Comparison of ENCODE assay signal across 5 worm cellular contexts in the genomic region with DNA sequence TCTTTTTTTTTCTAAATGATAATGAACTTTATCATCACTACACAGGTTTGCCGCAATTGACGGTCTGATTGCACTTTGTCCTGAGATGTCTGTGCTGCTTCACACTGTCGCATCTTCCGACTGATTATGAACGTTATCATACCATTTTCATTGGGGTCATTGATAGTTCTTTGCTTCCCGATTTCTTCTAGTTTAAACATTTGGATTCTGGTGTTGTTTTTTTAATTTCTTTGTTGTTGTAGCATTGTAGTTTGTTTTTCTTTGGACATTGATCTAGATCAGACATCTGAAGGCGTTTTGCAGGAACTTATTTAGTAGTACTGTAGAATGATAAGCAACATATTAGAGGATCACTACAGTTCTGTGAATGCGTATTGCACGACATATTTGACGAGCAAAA.
A peak's percentile ranks its signal among the peaks of the same experiment; 100 is the strongest.
TF ChIP-seq lines count a peak whose summit lies in the region.

No protein-coding gene starts in this region.

TF ChIP-seq in whole organism, L1 larva, 84 proteins besides CTCF, POLR2A, EP300 and RAD21 (continued from another document and continues in another):
- TF ChIP-seq pax-3 (tag; optimal IDR thresholded peaks at IDR 0.05; lab: Kevin White, UChicago) (no peak), egl-27 (tag; optimal IDR thresholded peaks at IDR 0.05; lab: Kevin White, UChicago) (no peak), tbx-2 (tag; optimal IDR thresholded peaks at IDR 0.05; lab: Kevin White, UChicago) (peak; percentile 3), hlh-4 (tag; optimal IDR thresholded peaks at IDR 0.05; lab: Kevin White, UChicago) (no peak), blmp-1 (tag; optimal IDR thresholded peaks at IDR 0.05; lab: Kevin White, UChicago) (peak; percentile 36), grh-1 (GFP tag; IDR thresholded peaks at IDR 0.05; lab: Robert Waterston, UW) (0 out of 2 replicates have a peak, but pooled peaks have one; percentile 26), lsy-2 (tag; optimal IDR thresholded peaks at IDR 0.05; lab: Kevin White, UChicago) (no peak), snpc-4 (tag; optimal IDR thresholded peaks at IDR 0.05; lab: Kevin White, UChicago) (no peak), fos-1 (tag; optimal IDR thresholded peaks at IDR 0.05; lab: Kevin White, UChicago) (peak; percentile 20), unc-30 (tag; optimal IDR thresholded peaks at IDR 0.05; lab: Kevin White, UChicago) (no peak), rnt-1 (tag; optimal IDR thresholded peaks at IDR 0.05; lab: Kevin White, UChicago) (no peak), hlh-17 (GFP tag; optimal IDR thresholded peaks at IDR 0.05; lab: Kevin White, UChicago; ENCODE audit: borderline replicate concordance) (no peak), unc-98 (GFP tag; IDR thresholded peaks at IDR 0.05; lab: Robert Waterston, UW) (no peak), jun-1 (tag; optimal IDR thresholded peaks at IDR 0.05; lab: Kevin White, UChicago) (peak; percentile 31), unc-86 (tag; optimal IDR thresholded peaks at IDR 0.05; lab: Kevin White, UChicago) (no peak), ceh-90 (tag; optimal IDR thresholded peaks at IDR 0.05; lab: Kevin White, UChicago) (no peak), nhr-71 (tag; optimal IDR thresholded peaks at IDR 0.05; lab: Kevin White, UChicago) (peak; percentile 67), ztf-11 (tag; optimal IDR thresholded peaks at IDR 0.05; lab: Kevin White, UChicago) (no peak), snu-23 (GFP tag; optimal IDR thresholded peaks at IDR 0.05; lab: Kevin White, UChicago) (peak; percentile 47), F16B12.6 (tag; optimal IDR thresholded peaks at IDR 0.05; lab: Kevin White, UChicago) (no peak), pqm-1 (tag; optimal IDR thresholded peaks at IDR 0.05; lab: Kevin White, UChicago) (no peak), elt-3 (tag; optimal IDR thresholded peaks at IDR 0.05; lab: Kevin White, UChicago) (peak; percentile 25 to 82 (median 39)), nhr-12 (tag; optimal IDR thresholded peaks at IDR 0.05; lab: Kevin White, UChicago) (no peak), elt-2 (tag; optimal IDR thresholded peaks at IDR 0.05; lab: Kevin White, UChicago) (peak; percentile 94), nhr-84 (tag; optimal IDR thresholded peaks at IDR 0.05; lab: Kevin White, UChicago) (no peak), fkh-8 (tag; optimal IDR thresholded peaks at IDR 0.05; lab: Kevin White, UChicago) (no peak)

TF ChIP-seq in whole organism, L2 larva, 48 proteins besides CTCF, POLR2A, EP300 and RAD21 (continued from another document):
- TF ChIP-seq elt-1 (tag; optimal IDR thresholded peaks at IDR 0.05; lab: Kevin White, UChicago) = no peak
- TF ChIP-seq nhr-6 (tag; optimal IDR thresholded peaks at IDR 0.05; lab: Kevin White, UChicago) = peak; percentile 42
- TF ChIP-seq Y55F3AM.14 (GFP tag; optimal IDR thresholded peaks at IDR 0.05; lab: Kevin White, UChicago) = peak; percentile 8
- peak; percentile 81 for TF ChIP-seq sma-9 (GFP tag; optimal IDR thresholded peaks at IDR 0.05; lab: Kevin White, UChicago)
- no peak for TF ChIP-seq sma-9 (tag; optimal IDR thresholded peaks at IDR 0.05; lab: Kevin White, UChicago)
- no peak for TF ChIP-seq nhr-10 (tag; optimal IDR thresholded peaks at IDR 0.05; lab: Kevin White, UChicago)
- peak; percentile 51 for TF ChIP-seq gmeb-1 (tag; optimal IDR thresholded peaks at IDR 0.05; lab: Kevin White, UChicago)
- TF ChIP-seq F13H6.1 (tag; optimal IDR thresholded peaks at IDR 0.05; lab: Kevin White, UChicago) = no peak
- no peak for TF ChIP-seq sem-4 (tag; optimal IDR thresholded peaks at IDR 0.05; lab: Kevin White, UChicago)
- TF ChIP-seq nhr-11 (tag; optimal IDR thresholded peaks at IDR 0.05; lab: Kevin White, UChicago) = no peak
- peak in 1 of 2 experiments; percentile 43 for TF ChIP-seq lsy-2 (tag; optimal IDR thresholded peaks at IDR 0.05; lab: Kevin White, UChicago)
- peak; percentile 88 for TF ChIP-seq nhr-21 (tag; optimal IDR thresholded peaks at IDR 0.05; lab: Kevin White, UChicago)

TF ChIP-seq in whole organism, L3 larva, 47 proteins besides CTCF, POLR2A, EP300 and RAD21 (continued from another document):
- TF ChIP-seq nfya-1 (tag; optimal IDR thresholded peaks at IDR 0.05; lab: Kevin White, UChicago; ENCODE audit: insufficient read depth) (peak; percentile 14), lsy-12 (tag; optimal IDR thresholded peaks at IDR 0.05; lab: Kevin White, UChicago) (peak; percentile 27), eor-1 (tag; optimal IDR thresholded peaks at IDR 0.05; lab: Kevin White, UChicago) (no peak), nhr-76 (tag; optimal IDR thresholded peaks at IDR 0.05; lab: Kevin White, UChicago) (peak; percentile 86), nhr-43 (tag; optimal IDR thresholded peaks at IDR 0.05; lab: Kevin White, UChicago; ENCODE audit: poor library complexity, severe bottlenecking) (peak; percentile 83), elt-1 (tag; optimal IDR thresholded peaks at IDR 0.05; lab: Kevin White, UChicago) (no peak), pqm-1 (tag; optimal IDR thresholded peaks at IDR 0.05; lab: Kevin White, UChicago) (peak; percentile 98), ZK546.5 (tag; optimal IDR thresholded peaks at IDR 0.05; lab: Kevin White, UChicago) (no peak), egl-27 (tag; optimal IDR thresholded peaks at IDR 0.05; lab: Kevin White, UChicago) (no peak), ceh-16 (tag; optimal IDR thresholded peaks at IDR 0.05; lab: Kevin White, UChicago) (no peak), skn-1 (tag; optimal IDR thresholded peaks at IDR 0.05; lab: Kevin White, UChicago) (peak; percentile 33), nhr-23 (tag; optimal IDR thresholded peaks at IDR 0.05; lab: Kevin White, UChicago) (peak; percentile 72), nhr-28 (tag; optimal IDR thresholded peaks at IDR 0.05; lab: Kevin White, UChicago) (no peak), unc-62 (GFP tag; optimal IDR thresholded peaks at IDR 0.05; lab: Kevin White, UChicago) (no peak), ztf-11 (tag; optimal IDR thresholded peaks at IDR 0.05; lab: Kevin White, UChicago) (no peak), jun-1 (tag; optimal IDR thresholded peaks at IDR 0.05; lab: Kevin White, UChicago) (peak; percentile 71), nhr-237 (tag; optimal IDR thresholded peaks at IDR 0.05; lab: Kevin White, UChicago) (no peak)
TF ChIP-seq in whole organism, L3 larva: peak in this region for 16.

TF ChIP-seq in whole organism, L4 larva, 104 proteins besides CTCF, POLR2A, EP300 and RAD21 (continued from another document and continues in another):
- TF ChIP-seq rbr-2 (tag; optimal IDR thresholded peaks at IDR 0.05; lab: Kevin White, UChicago) (no peak), jun-1 (tag; optimal IDR thresholded peaks at IDR 0.05; lab: Kevin White, UChicago) (peak; percentile 59), mep-1 (tag; optimal IDR thresholded peaks at IDR 0.05; lab: Kevin White, UChicago) (peak; percentile 91), T20F7.1 (GFP tag; optimal IDR thresholded peaks at IDR 0.05; lab: Kevin White, UChicago) (peak; percentile 83), nhr-41 (GFP tag; IDR thresholded peaks at IDR 0.05; lab: Robert Waterston, UW) (0 out of 2 replicates have a peak, but pooled peaks have one; percentile 14), nhr-77 (tag; optimal IDR thresholded peaks at IDR 0.05; lab: Kevin White, UChicago) (peak; percentile 95), zip-11 (GFP tag; IDR thresholded peaks at IDR 0.05; lab: Robert Waterston, UW) (no peak), nhr-28 (tag; optimal IDR thresholded peaks at IDR 0.05; lab: Kevin White, UChicago) (peak; percentile 99), unc-62 (GFP tag; optimal IDR thresholded peaks at IDR 0.05 in 1 of 2; lab: Kevin White, UChicago) (peak in 1 of 2 experiments; percentile 88), unc-62 (tag; optimal IDR thresholded peaks at IDR 0.05; lab: Kevin White, UChicago) (no peak), mdt-29 (GFP tag; IDR thresholded peaks at IDR 0.05; lab: Robert Waterston, UW) (peak; percentile 87), arid-1 (GFP tag; conservative IDR thresholded peaks at IDR 0.05; lab: Robert Waterston, UW) (0 out of 2 replicates have a peak, but pooled peaks have one; percentile 50), aly-2 (tag; optimal IDR thresholded peaks at IDR 0.05; lab: Kevin White, UChicago) (peak; percentile 6), ceh-20 (GFP tag; IDR thresholded peaks at IDR 0.05; lab: Robert Waterston, UW) (peak; percentile 43; the same call in 1 of the 2 replicates), fkh-10 (GFP tag; optimal IDR thresholded peaks at IDR 0.05; lab: Kevin White, UChicago) (no peak), daf-16 (GFP tag; optimal IDR thresholded peaks at IDR 0.05; lab: Kevin White, UChicago) (no peak), daf-16 (tag; optimal IDR thresholded peaks at IDR 0.05; lab: Kevin White, UChicago) (peak; percentile 94), nhr-48 (tag; optimal IDR thresholded peaks at IDR 0.05; lab: Kevin White, UChicago) (peak; percentile 92), cey-2 (tag; optimal IDR thresholded peaks at IDR 0.05; lab: Kevin White, UChicago; ENCODE audit: borderline replicate concordance, insufficient read depth) (peak; percentile 5), egl-43 (GFP tag; IDR thresholded peaks at IDR 0.05; lab: Robert Waterston, UW) (no peak), dmd-6 (GFP tag; IDR thresholded peaks at IDR 0.05; lab: Robert Waterston, UW) (peak; percentile 87), pqm-1 (tag; optimal IDR thresholded peaks at IDR 0.05; lab: Kevin White, UChicago) (peak; percentile 88), mes-2 (tag; optimal IDR thresholded peaks at IDR 0.05; lab: Kevin White, UChicago; ENCODE audit: poor library complexity, severe bottlenecking) (peak; percentile 62), saeg-2 (GFP tag; IDR thresholded peaks at IDR 0.05; lab: Robert Waterston, UW) (no peak), Y75B8A.6 (GFP tag; IDR thresholded peaks at IDR 0.05; lab: Robert Waterston, UW) (0 out of 2 replicates have a peak, but pooled peaks have one; percentile 12), Y105C5A.15 (GFP tag; IDR thresholded peaks at IDR 0.05; lab: Robert Waterston, UW) (0 out of 2 replicates have a peak, but pooled peaks have one; percentile 11), T26A8.4 (GFP tag; IDR thresholded peaks at IDR 0.05; lab: Robert Waterston, UW) (peak; percentile 63; the same call in 1 of the 2 replicates), F26F4.8 (GFP tag; conservative IDR thresholded peaks at IDR 0.05; lab: Robert Waterston, UW) (no peak), lim-7 (GFP tag; IDR thresholded peaks at IDR 0.05; lab: Robert Waterston, UW) (no peak), zag-1 (tag; optimal IDR thresholded peaks at IDR 0.05; lab: Kevin White, UChicago) (no peak), mxl-3 (GFP tag; optimal IDR thresholded peaks at IDR 0.05; lab: Kevin White, UChicago) (peak; percentile 22), duxl-1 (tag; optimal IDR thresholded peaks at IDR 0.05; lab: Kevin White, UChicago; ENCODE audit: poor library complexity) (peak; percentile 68), daf-19 (GFP tag; conservative IDR thresholded peaks at IDR 0.05; lab: Robert Waterston, UW) (no peak), nhr-102 (tag; optimal IDR thresholded peaks at IDR 0.05; lab: Kevin White, UChicago) (peak; percentile 67), nhr-76 (tag; optimal IDR thresholded peaks at IDR 0.05; lab: Kevin White, UChicago) (peak; percentile 54), mdl-1 (tag; optimal IDR thresholded peaks at IDR 0.05; lab: Kevin White, UChicago) (peak in 1 of 2 experiments; percentile 61), ama-1 (optimal IDR thresholded peaks at IDR 0.05; lab: Kevin White, UChicago) (peak; percentile 34)

TF ChIP-seq in whole organism, young adult, 124 proteins besides CTCF, POLR2A, EP300 and RAD21 (continued from another document):
- TF ChIP-seq egl-18 (GFP tag; IDR thresholded peaks at IDR 0.05; lab: Robert Waterston, UW) = no peak
- TF ChIP-seq bed-2 (GFP tag; IDR thresholded peaks at IDR 0.05; lab: Robert Waterston, UW) = no peak
- 0 out of 2 replicates have a peak, but pooled peaks have one; percentile 49 for TF ChIP-seq egl-44 (GFP tag; IDR thresholded peaks at IDR 0.05; lab: Robert Waterston, UW)
- no peak for TF ChIP-seq snpc-4 (GFP tag; optimal IDR thresholded peaks at IDR 0.05; lab: Kevin White, UChicago)
- peak in 2 of 4 experiments; percentile 5 to 53 for TF ChIP-seq snpc-4 (tag; optimal IDR thresholded peaks at IDR 0.05; lab: Kevin White, UChicago)
- peak; percentile 68 for TF ChIP-seq C06A6.2 (GFP tag; conservative IDR thresholded peaks at IDR 0.05; lab: Robert Waterston, UW)
- TF ChIP-seq let-526 (GFP tag; IDR thresholded peaks at IDR 0.05; lab: Robert Waterston, UW) = 0 out of 2 replicates have a peak, but pooled peaks have one; percentile 26
- TF ChIP-seq fkh-3 (tag; optimal IDR thresholded peaks at IDR 0.05; lab: Kevin White, UChicago) = no peak
- 0 out of 2 replicates have a peak, but pooled peaks have one; percentile 14 for TF ChIP-seq F33H1.4 (GFP tag; IDR thresholded peaks at IDR 0.05; lab: Robert Waterston, UW)
- peak; percentile 65; the same call in 1 of the 2 replicates for TF ChIP-seq lin-26 (GFP tag; IDR thresholded peaks at IDR 0.05; lab: Robert Waterston, UW)
- peak; percentile 46 for TF ChIP-seq mcd-1 (GFP tag; IDR thresholded peaks at IDR 0.05; lab: Robert Waterston, UW)
- TF ChIP-seq tbx-9 (tag; optimal IDR thresholded peaks at IDR 0.05; lab: Kevin White, UChicago; ENCODE audit: borderline replicate concordance) = peak; percentile 74
- peak; percentile 30 for TF ChIP-seq ztf-3 (GFP tag; optimal IDR thresholded peaks at IDR 0.05; lab: Kevin White, UChicago)
- peak; percentile 82 for TF ChIP-seq nfyb-1 (GFP tag; IDR thresholded peaks at IDR 0.05; lab: Robert Waterston, UW)
- peak; percentile 3 for TF ChIP-seq snpc-1.3 (tag; optimal IDR thresholded peaks at IDR 0.05; lab: Kevin White, UChicago; ENCODE audit: insufficient read depth)
- TF ChIP-seq tbp1 (GFP tag; optimal IDR thresholded peaks at IDR 0.05; lab: Kevin White, UChicago) = peak; percentile 64
- TF ChIP-seq Y53G8AR.9 (GFP tag; conservative IDR thresholded peaks at IDR 0.05; lab: Robert Waterston, UW) = peak; percentile 91
- peak; percentile 61 for TF ChIP-seq athp-1 (tag; optimal IDR thresholded peaks at IDR 0.05; lab: Kevin White, UChicago)
- peak; percentile 10; the same call in 1 of the 2 replicates for TF ChIP-seq hmg-1.2 (GFP tag; IDR thresholded peaks at IDR 0.05; lab: Robert Waterston, UW)
- TF ChIP-seq somi-1 (GFP tag; optimal IDR thresholded peaks at IDR 0.05; lab: Kevin White, UChicago) = no peak
- peak; percentile 90; the same call in 1 of the 2 replicates for TF ChIP-seq cebp-2 (GFP tag; IDR thresholded peaks at IDR 0.05; lab: Robert Waterston, UW)
- no peak for TF ChIP-seq nfya-1 (tag; optimal IDR thresholded peaks at IDR 0.05; lab: Kevin White, UChicago; ENCODE audit: borderline replicate concordance, insufficient read depth)
- TF ChIP-seq xnd-1 (tag; optimal IDR thresholded peaks at IDR 0.05; lab: Kevin White, UChicago) = no peak
- peak; percentile 70 for TF ChIP-seq pbrm-1 (GFP tag; IDR thresholded peaks at IDR 0.05; lab: Robert Waterston, UW)
- TF ChIP-seq hrde-1 (tag; optimal IDR thresholded peaks at IDR 0.05; lab: Kevin White, UChicago; ENCODE audit: borderline replicate concordance) = peak; percentile 36
- TF ChIP-seq nhr-90 (tag; optimal IDR thresholded peaks at IDR 0.05; lab: Kevin White, UChicago) = peak; percentile 51
- TF ChIP-seq hlh-12 (tag; optimal IDR thresholded peaks at IDR 0.05; lab: Kevin White, UChicago) = no peak
- no peak for TF ChIP-seq rec-8 (tag; optimal IDR thresholded peaks at IDR 0.05; lab: Kevin White, UChicago)
- peak; percentile 59 for TF ChIP-seq ets-4 (GFP tag; optimal IDR thresholded peaks at IDR 0.05; lab: Kevin White, UChicago)
- no peak for TF ChIP-seq madf-3 (GFP tag; IDR thresholded peaks at IDR 0.05; lab: Robert Waterston, UW)
- TF ChIP-seq lir-1 (GFP tag; conservative IDR thresholded peaks at IDR 0.05; lab: Robert Waterston, UW) = no peak
- TF ChIP-seq lsl-1 (GFP tag; optimal IDR thresholded peaks at IDR 0.05; lab: Kevin White, UChicago) = no peak
- no peak for TF ChIP-seq aptf-2 (GFP tag; conservative IDR thresholded peaks at IDR 0.05; lab: Robert Waterston, UW)
- TF ChIP-seq let-607 (tag; optimal IDR thresholded peaks at IDR 0.05; lab: Kevin White, UChicago) = peak in 1 of 2 experiments; percentile 54
- peak; percentile 17 for TF ChIP-seq him-1 (tag; optimal IDR thresholded peaks at IDR 0.05; lab: Kevin White, UChicago)
- peak; percentile 56; the same call in 1 of the 2 replicates for TF ChIP-seq K11D2.4 (GFP tag; IDR thresholded peaks at IDR 0.05; lab: Robert Waterston, UW)
- no peak for TF ChIP-seq sdz-38 (tag; optimal IDR thresholded peaks at IDR 0.05; lab: Kevin White, UChicago)
- TF ChIP-seq attf-5 (GFP tag; optimal IDR thresholded peaks at IDR 0.05; lab: Kevin White, UChicago) = peak; percentile 25
- no peak for TF ChIP-seq unc-62 (GFP tag; optimal IDR thresholded peaks at IDR 0.05; lab: Kevin White, UChicago)
- no peak for TF ChIP-seq F22D6.2 (tag; optimal IDR thresholded peaks at IDR 0.05; lab: Kevin White, UChicago)
